Fruit fly (Drosophila melanogaster) whole organism, embryonic: ENCODE results near the gene Ance-2.
A peak's percentile ranks its signal among the peaks of the same experiment; 100 is the strongest.

ENCODE experiments used
- BEAF-32 ChIP-seq: fragments of 200-800 bp; sonication (Bioruptor generic); optimal IDR thresholded peaks from 3 replicates; lab custom pipeline; 2017; ENCODE audit warnings: missing biosample characterization, missing genetic modification characterization, mild to moderate bottlenecking, moderate library complexity, missing genetic modification reagents
- CG10274 ChIP-seq: fragments of 200-800 bp; sonication (Bioruptor generic); optimal IDR thresholded peaks from 3 replicates; lab custom pipeline; 2017; ENCODE audit warnings: missing biosample characterization, mild to moderate bottlenecking, missing genetic modification characterization
- CG11560 ChIP-seq: fragments of 200-800 bp; sonication (Bioruptor generic); IDR thresholded peaks from 3 replicates; pipeline ENCODE4 v1.3.6; 2022; ENCODE audit warnings: missing biosample characterization, missing genetic modification characterization
- CG12219 ChIP-seq: fragments of 200-800 bp; sonication (Bioruptor generic); optimal IDR thresholded peaks from 3 replicates; lab custom pipeline; 2018; ENCODE audit warnings: missing biosample characterization, mild to moderate bottlenecking, missing genetic modification characterization
- CG13287 ChIP-seq: fragments of 200-800 bp; sonication (Bioruptor generic); IDR thresholded peaks from 2 replicates; pipeline ENCODE4 v1.3.6; 2022; ENCODE audit warnings: missing biosample characterization, missing genetic modification characterization; ENCODE audit not compliant: partially characterized antibody
- CG15073 ChIP-seq: fragments of 200-800 bp; sonication (Bioruptor generic); optimal IDR thresholded peaks from 2 replicates; lab custom pipeline; 2016; ENCODE audit warnings: missing biosample characterization, missing genetic modification characterization
- CG15514 ChIP-seq: fragments of 200-800 bp; sonication (Bioruptor generic); optimal IDR thresholded peaks from 3 replicates; lab custom pipeline; 2017; ENCODE audit warnings: missing biosample characterization, missing genetic modification characterization, mild to moderate bottlenecking, moderate library complexity, missing genetic modification reagents
- CG15601 ChIP-seq: fragments of 200-800 bp; sonication (Bioruptor generic); optimal IDR thresholded peaks from 3 replicates; lab custom pipeline; 2019; ENCODE audit warnings: missing biosample characterization, mild to moderate bottlenecking, missing genetic modification characterization, moderate library complexity
- CG1603 ChIP-seq: fragments of 200-800 bp; sonication (Bioruptor generic); optimal IDR thresholded peaks from 2 replicates; lab custom pipeline; 2019; ENCODE audit warnings: missing biosample characterization, mild to moderate bottlenecking, missing genetic modification characterization, moderate library complexity
- CG16863 ChIP-seq: fragments of 200-800 bp; sonication (Bioruptor generic); optimal IDR thresholded peaks from 3 replicates; lab custom pipeline; 2016; ENCODE audit warnings: missing biosample characterization, missing genetic modification characterization
- CG17361 ChIP-seq: fragments of 200-800 bp; sonication (Bioruptor generic); IDR thresholded peaks from 3 replicates; pipeline ENCODE4 v1.3.6; 2022; ENCODE audit warnings: missing biosample characterization, missing genetic modification characterization
- CG17568 ChIP-seq: fragments of 200-800 bp; sonication (Bioruptor generic); optimal IDR thresholded peaks from 2 replicates; lab custom pipeline; 2018; ENCODE audit warnings: missing biosample characterization, mild to moderate bottlenecking, missing genetic modification characterization, moderate library complexity
- CG2712 ChIP-seq: fragments of 200-800 bp; optimal IDR thresholded peaks from 3 replicates; lab custom pipeline; 2019; ENCODE audit warnings: missing biosample characterization, mild to moderate bottlenecking, missing genetic modification characterization, moderate library complexity
- CG3163 ChIP-seq: fragments of 200-800 bp; sonication (Bioruptor generic); optimal IDR thresholded peaks from 3 replicates; lab custom pipeline; 2016; ENCODE audit warnings: missing biosample characterization, missing genetic modification characterization
- CG34422 ChIP-seq: fragments of 200-800 bp; sonication (Bioruptor generic); IDR thresholded peaks from 3 replicates; pipeline ENCODE4 v1.3.6; 2022; ENCODE audit warnings: missing biosample characterization, missing genetic modification characterization
- CG4730 ChIP-seq: fragments of 200-800 bp; sonication (Bioruptor generic); IDR thresholded peaks from 2 replicates; pipeline ENCODE4 v1.3.6; 2022; ENCODE audit warnings: missing biosample characterization, missing genetic modification characterization
- CG5180 ChIP-seq: fragments of 200-800 bp; sonication (Bioruptor generic); optimal IDR thresholded peaks from 3 replicates; lab custom pipeline; 2017; ENCODE audit warnings: missing biosample characterization, missing genetic modification characterization, mild to moderate bottlenecking, moderate library complexity, missing genetic modification reagents
- CG9609 ChIP-seq: fragments of 200-800 bp; sonication (Bioruptor generic); optimal IDR thresholded peaks from 3 replicates; lab custom pipeline; 2016; ENCODE audit warnings: missing biosample characterization, missing genetic modification characterization
- CG9817 ChIP-seq: fragments of 200-800 bp; sonication (Bioruptor generic); optimal IDR thresholded peaks from 2 replicates; lab custom pipeline; 2018; ENCODE audit warnings: missing biosample characterization, mild to moderate bottlenecking, missing genetic modification characterization, moderate library complexity
- CG9932 ChIP-seq: fragments of 200-800 bp; sonication (Bioruptor generic); IDR thresholded peaks from 2 replicates; pipeline ENCODE4 v1.3.6; 2022; ENCODE audit warnings: missing biosample characterization, missing genetic modification characterization
- Dek ChIP-seq: fragments of 200-800 bp; sonication (Bioruptor generic); optimal IDR thresholded peaks from 3 replicates; lab custom pipeline; 2019; ENCODE audit warnings: missing biosample characterization, mild to moderate bottlenecking, missing genetic modification characterization, moderate library complexity
- E2f2 ChIP-seq: fragments of 200-800 bp; sonication (Bioruptor generic); IDR thresholded peaks from 2 replicates; pipeline ENCODE4 v1.3.6; 2022; ENCODE audit warnings: missing biosample characterization, missing genetic modification characterization
- Ets97D ChIP-seq: fragments of 200-800 bp; sonication (Bioruptor generic); optimal IDR thresholded peaks from 3 replicates; lab custom pipeline; 2016; ENCODE audit warnings: missing biosample characterization, missing genetic modification characterization
- Gsc ChIP-seq: fragments of 200-800 bp; sonication (Bioruptor generic); IDR thresholded peaks from 2 replicates; pipeline ENCODE4 v1.3.6; 2022; ENCODE audit warnings: missing biosample characterization, missing genetic modification characterization
- H15 ChIP-seq: fragments of 200-800 bp; sonication (Bioruptor generic); IDR thresholded peaks from 3 replicates; pipeline ENCODE4 v1.3.6; 2022; ENCODE audit warnings: missing biosample characterization, missing genetic modification characterization
- Lpt ChIP-seq: fragments of >200 bp; optimal IDR thresholded peaks from 2 replicates; lab custom pipeline; 2018; ENCODE audit warnings: missing biosample characterization, missing genetic modification characterization
- MBD-R2 ChIP-seq: fragments of 200-800 bp; sonication (Bioruptor generic); IDR thresholded peaks from 2 replicates; pipeline ENCODE4 v1.3.6; 2022; ENCODE audit warnings: missing biosample characterization, missing genetic modification characterization
- NK7.1 ChIP-seq: fragments of 200-800 bp; sonication (Bioruptor generic); optimal IDR thresholded peaks from 3 replicates; lab custom pipeline; 2016; ENCODE audit warnings: missing biosample characterization, missing genetic modification characterization
- Optix ChIP-seq: fragments of 200-800 bp; sonication (Bioruptor generic); IDR thresholded peaks from 3 replicates; pipeline ENCODE4 v1.3.6; 2022; ENCODE audit warnings: missing biosample characterization, missing genetic modification characterization
- Scr ChIP-seq: fragments of 200-800 bp; sonication (Bioruptor generic); IDR thresholded peaks from 2 replicates; pipeline ENCODE4 v1.3.6; 2022; ENCODE audit warnings: missing biosample characterization, missing genetic modification characterization; ENCODE audit not compliant: partially characterized antibody
- Trl ChIP-seq, 3 experiments: fragments of >200 bp in 2 of 3; fragments of 200-800 bp in 1 of 3; sonication (Bioruptor generic) in 1 of 3; optimal IDR thresholded peaks; 2 replicates in 1 of 3; 3 replicates in 2 of 3; lab custom pipeline; 2016 to 2017; ENCODE audit warnings: missing biosample characterization in 1 of 3, missing genetic modification characterization in 1 of 3
- Usf ChIP-seq: fragments of 200-800 bp; sonication (Bioruptor generic); optimal IDR thresholded peaks from 2 replicates; lab custom pipeline; 2017; ENCODE audit warnings: missing genotype, missing biosample characterization, missing genetic modification characterization
- Xbp1 ChIP-seq: fragments of 200-800 bp; sonication (Bioruptor generic); optimal IDR thresholded peaks from 3 replicates; lab custom pipeline; 2016; ENCODE audit warnings: missing biosample characterization, mild to moderate bottlenecking, missing genetic modification characterization
- ab ChIP-seq: fragments of 200-800 bp; sonication (Bioruptor generic); optimal IDR thresholded peaks from 2 replicates; lab custom pipeline; 2016; ENCODE audit warnings: missing biosample characterization, missing genetic modification characterization
- abd-A ChIP-seq: fragments of 200-800 bp; sonication (Bioruptor generic); optimal IDR thresholded peaks from 3 replicates; lab custom pipeline; 2019; ENCODE audit warnings: missing biosample characterization, mild to moderate bottlenecking, missing genetic modification characterization, moderate library complexity
- bcd ChIP-seq: fragments of 200-800 bp; sonication (Bioruptor generic); optimal IDR thresholded peaks from 2 replicates; lab custom pipeline; 2017; ENCODE audit warnings: missing biosample characterization, mild to moderate bottlenecking, missing genetic modification characterization
- cas ChIP-seq: fragments of 200-800 bp; sonication (Bioruptor generic); IDR thresholded peaks from 2 replicates; pipeline ENCODE4 v1.3.6; 2022; ENCODE audit warnings: missing biosample characterization, missing genetic modification characterization
- dan ChIP-seq: fragments of 200-800 bp; sonication (Bioruptor generic); IDR thresholded peaks from 2 replicates; pipeline ENCODE4 v1.3.6; 2022; ENCODE audit warnings: missing biosample characterization, missing genetic modification characterization
- eyg ChIP-seq: fragments of 200-800 bp; sonication (Bioruptor generic); optimal IDR thresholded peaks from 3 replicates; lab custom pipeline; 2016; ENCODE audit warnings: missing biosample characterization, missing genetic modification characterization
- fd64A ChIP-seq: fragments of 200-800 bp; sonication (Bioruptor generic); optimal IDR thresholded peaks from 3 replicates; lab custom pipeline; 2018; ENCODE audit warnings: missing biosample characterization, mild to moderate bottlenecking, missing genetic modification characterization
- kay ChIP-seq: fragments of 200-800 bp; sonication (Bioruptor generic); optimal IDR thresholded peaks from 2 replicates; lab custom pipeline; 2016; ENCODE audit warnings: missing biosample characterization, missing genetic modification characterization
- lab ChIP-seq: fragments of 200-800 bp; sonication (Bioruptor generic); optimal IDR thresholded peaks from 3 replicates; lab custom pipeline; 2017; ENCODE audit warnings: missing biosample characterization, missing genetic modification characterization, mild to moderate bottlenecking, moderate library complexity, missing genetic modification reagents
- luna ChIP-seq: fragments of 200-800 bp; sonication (Bioruptor generic); optimal IDR thresholded peaks from 2 replicates; lab custom pipeline; 2016; ENCODE audit warnings: missing biosample characterization, missing genetic modification characterization
- nom ChIP-seq: fragments of 200-800 bp; sonication (Bioruptor generic); optimal IDR thresholded peaks from 2 replicates; lab custom pipeline; 2017; ENCODE audit warnings: missing biosample characterization, missing genetic modification characterization, mild to moderate bottlenecking, moderate library complexity, missing genetic modification reagents
- pnt ChIP-seq: fragments of 200-800 bp; sonication (Bioruptor generic); optimal IDR thresholded peaks from 3 replicates; lab custom pipeline; 2016; ENCODE audit warnings: missing biosample characterization, missing genetic modification characterization
- ro ChIP-seq: fragments of 200-800 bp; sonication (Bioruptor generic); IDR thresholded peaks from 2 replicates; pipeline ENCODE4 v1.3.6; 2022; ENCODE audit warnings: missing biosample characterization, missing genetic modification characterization
- sd ChIP-seq: fragments of 200-800 bp; sonication (Bioruptor generic); optimal IDR thresholded peaks from 3 replicates; lab custom pipeline; 2018; ENCODE audit warnings: missing biosample characterization, mild to moderate bottlenecking, missing genetic modification characterization, moderate library complexity
- tap ChIP-seq: fragments of 200-800 bp; optimal IDR thresholded peaks from 3 replicates; lab custom pipeline; 2019; ENCODE audit warnings: missing biosample characterization, mild to moderate bottlenecking, missing genetic modification characterization, moderate library complexity
- ttk ChIP-seq: fragments of 200-800 bp; sonication (Bioruptor generic); IDR thresholded peaks from 2 replicates; pipeline ENCODE4 v2.1.2; 2022; ENCODE audit warnings: missing biosample characterization, missing genetic modification characterization
- zf30C ChIP-seq: fragments of 200-800 bp; sonication (Bioruptor generic); optimal IDR thresholded peaks from 3 replicates; lab custom pipeline; 2018; ENCODE audit warnings: missing biosample characterization, mild to moderate bottlenecking, missing genetic modification characterization

Ance-2 gene

dm6 chr2L:13904331-13904911 lies 4.7 kb upstream of the Ance-2 start, which contains the start of gene Smg5 (continued):
- peak; percentile 96 for TF ChIP-seq CG16863 (GFP tag; lab: Kevin White, UChicago)
- TF ChIP-seq CG1603 (tag; lab: Kevin White, UChicago), result peak; percentile 99
- no peak for TF ChIP-seq tap (tag; lab: Kevin White, UChicago)
- TF ChIP-seq CG2712 (tag; lab: Kevin White, UChicago), result peak; percentile 90
- peak; percentile 12 for TF ChIP-seq zf30C (GFP tag; lab: Kevin White, UChicago)
- peak; percentile 87 for TF ChIP-seq cas (GFP tag; lab: Robert Waterston, UW)
- TF ChIP-seq Xbp1 (GFP tag; lab: Kevin White, UChicago), result peak; percentile 98
- TF ChIP-seq Dek (tag; lab: Kevin White, UChicago), result peak; percentile 69
- TF ChIP-seq CG12219 (GFP tag; lab: Kevin White, UChicago), result peak; percentile 82
- TF ChIP-seq E2f2, result peak; percentile 98
- TF ChIP-seq eyg (GFP tag; lab: Kevin White, UChicago), result peak; percentile 92
- TF ChIP-seq nom (GFP tag; lab: Kevin White, UChicago), result peak; percentile 43
- TF ChIP-seq fd64A, result peak; percentile 43
- peak; percentile 92 for TF ChIP-seq CG4730 (GFP tag; lab: Robert Waterston, UW)
- TF ChIP-seq Scr (GFP tag; lab: Robert Waterston, UW), result peak; percentile 80
- TF ChIP-seq NK7.1 (GFP tag; lab: Kevin White, UChicago), result peak; percentile 71
- TF ChIP-seq Trl (optimal IDR thresholded peaks at IDR 0.05; lab: Kevin White, UChicago), result peak in 1 of 2 experiments; percentile 14
- peak; percentile 97 for TF ChIP-seq Trl (GFP tag; optimal IDR thresholded peaks at IDR 0.05; lab: Kevin White, UChicago)
- TF ChIP-seq bcd (GFP tag; lab: Kevin White, UChicago), result peak; percentile 92
- TF ChIP-seq MBD-R2 (GFP tag; lab: Robert Waterston, UW), result peak; percentile 86
- peak; percentile 78 for TF ChIP-seq ab (GFP tag; lab: Kevin White, UChicago)
- TF ChIP-seq Optix (GFP tag; lab: Robert Waterston, UW), result peak; percentile 99
- peak; percentile 97 for TF ChIP-seq CG9817 (tag; lab: Kevin White, UChicago)
- TF ChIP-seq sd, result peak; percentile 74
- TF ChIP-seq H15 (GFP tag; lab: Robert Waterston, UW), result peak; percentile 98
- TF ChIP-seq lab (GFP tag; lab: Kevin White, UChicago), result peak; percentile 78
- TF ChIP-seq Lpt (GFP tag; lab: Kevin White, UChicago), result no peak
- TF ChIP-seq CG5180 (GFP tag; lab: Kevin White, UChicago), result no peak
- peak; percentile 79 for TF ChIP-seq Usf (GFP tag; lab: Kevin White, UChicago)
- TF ChIP-seq CG11560 (tag; lab: Robert Waterston, UW), result peak; percentile 80
- TF ChIP-seq pnt (GFP tag; lab: Kevin White, UChicago), result peak; percentile 92
- TF ChIP-seq CG9932 (GFP tag; lab: Robert Waterston, UW), result peak; percentile 97
- TF ChIP-seq ttk (GFP tag; lab: Robert Waterston, UW), result peak; percentile 95
- TF ChIP-seq CG34422 (GFP tag; lab: Robert Waterston, UW), result peak; percentile 98
- TF ChIP-seq CG15601 (tag; lab: Kevin White, UChicago), result peak; percentile 93
- TF ChIP-seq CG10274 (GFP tag; lab: Kevin White, UChicago), result peak; percentile 74
- TF ChIP-seq Ets97D (GFP tag; lab: Kevin White, UChicago), result peak; percentile 96
- peak; percentile 89 for TF ChIP-seq Gsc (GFP tag; lab: Robert Waterston, UW)
- TF ChIP-seq kay (GFP tag; lab: Kevin White, UChicago), result peak; percentile 82
- peak; percentile 98 for TF ChIP-seq CG9609
- peak; percentile 84 for TF ChIP-seq ro (GFP tag; lab: Robert Waterston, UW)
- TF ChIP-seq dan (GFP tag; lab: Robert Waterston, UW), result peak; percentile 86
- TF ChIP-seq luna, result peak; percentile 92
- peak; percentile 80 for TF ChIP-seq CG15514 (GFP tag; lab: Kevin White, UChicago)
- TF ChIP-seq abd-A (tag; lab: Kevin White, UChicago), result no peak
- TF ChIP-seq CG3163, result peak; percentile 92
- peak; percentile 1 for TF ChIP-seq CG15073 (GFP tag; lab: Kevin White, UChicago)
- TF ChIP-seq CG13287 (GFP tag; lab: Robert Waterston, UW), result peak; percentile 93
- peak; percentile 79 for TF ChIP-seq BEAF-32 (GFP tag; lab: Kevin White, UChicago)
- TF ChIP-seq CG17568 (GFP tag; lab: Kevin White, UChicago), result no peak
- peak; percentile 85 for TF ChIP-seq CG17361 (GFP tag; lab: Robert Waterston, UW)
